Worm (Caenorhabditis elegans): ENCODE measurements around the gene acd-3.

- TF ChIP-seq him-1 (tag; optimal IDR thresholded peaks at IDR 0.05) = peak; percentile 62
- TF ChIP-seq dao-5 (tag; optimal IDR thresholded peaks at IDR 0.05) = no peak
- TF ChIP-seq W03F9.2 (tag; optimal IDR thresholded peaks at IDR 0.05) = peak; percentile 79
These were observed 35.7 kb upstream of the acd-3 start for ce11 chrX:14813398-14813797.
